Fruit fly (Drosophila melanogaster) whole organism, embryonic: ENCODE measurements around the gene Phae1.

ENCODE experiments used
- Atf-2 ChIP-seq: fragments of 200-800 bp; sonication (Bioruptor generic); optimal IDR thresholded peaks from 2 replicates; lab custom pipeline; 2016; ENCODE audit warnings: missing biosample characterization, missing genetic modification characterization
- CG12219 ChIP-seq: fragments of 200-800 bp; sonication (Bioruptor generic); optimal IDR thresholded peaks from 3 replicates; lab custom pipeline; 2018; ENCODE audit warnings: missing biosample characterization, mild to moderate bottlenecking, missing genetic modification characterization
- CG13287 ChIP-seq: fragments of 200-800 bp; sonication (Bioruptor generic); IDR thresholded peaks from 2 replicates; pipeline ENCODE4 v1.3.6; 2022; ENCODE audit warnings: missing biosample characterization, missing genetic modification characterization; ENCODE audit not compliant: partially characterized antibody
- CG13296 ChIP-seq: fragments of 200-800 bp; sonication (Bioruptor generic); optimal IDR thresholded peaks from 3 replicates; lab custom pipeline; 2018; ENCODE audit warnings: missing biosample characterization, mild to moderate bottlenecking, missing genetic modification characterization
- CG14710 ChIP-seq: fragments of 200-800 bp; sonication (Bioruptor generic); optimal IDR thresholded peaks from 3 replicates; lab custom pipeline; 2019; ENCODE audit warnings: missing biosample characterization, mild to moderate bottlenecking, missing genetic modification characterization, moderate library complexity
- CG15011 ChIP-seq: fragments of 200-800 bp; sonication (Bioruptor generic); optimal IDR thresholded peaks from 3 replicates; lab custom pipeline; 2018; ENCODE audit warnings: missing biosample characterization, mild to moderate bottlenecking, missing genetic modification characterization
- CG15073 ChIP-seq: fragments of 200-800 bp; sonication (Bioruptor generic); optimal IDR thresholded peaks from 2 replicates; lab custom pipeline; 2016; ENCODE audit warnings: missing biosample characterization, missing genetic modification characterization
- CG1792 ChIP-seq: fragments of 200-800 bp; sonication (Bioruptor generic); optimal IDR thresholded peaks from 2 replicates; lab custom pipeline; 2016; ENCODE audit warnings: missing biosample characterization, missing genetic modification characterization
- CG2116 ChIP-seq: fragments of 200-800 bp; sonication (Bioruptor generic); optimal IDR thresholded peaks from 3 replicates; lab custom pipeline; 2018; ENCODE audit warnings: missing biosample characterization, mild to moderate bottlenecking, missing genetic modification characterization
- CG32767 ChIP-seq: fragments of 200-800 bp; sonication (Bioruptor generic); IDR thresholded peaks from 2 replicates; pipeline ENCODE4 v1.3.6; 2022; ENCODE audit warnings: missing biosample characterization, missing genetic modification characterization
- CG32772 ChIP-seq: fragments of 200-800 bp; sonication (Bioruptor generic); IDR thresholded peaks from 2 replicates; pipeline ENCODE4 v1.3.6; 2022; ENCODE audit warnings: missing biosample characterization, missing genetic modification characterization
- CG4617 ChIP-seq: fragments of 200-800 bp; sonication (Bioruptor generic); optimal IDR thresholded peaks from 3 replicates; lab custom pipeline; 2016; ENCODE audit warnings: missing biosample characterization, missing genetic modification characterization, borderline replicate concordance
- CG5245 ChIP-seq: fragments of 200-800 bp; sonication (Bioruptor generic); optimal IDR thresholded peaks from 3 replicates; lab custom pipeline; 2016; ENCODE audit warnings: missing biosample characterization, missing genetic modification characterization
- CG6175 ChIP-seq: fragments of 200-800 bp; sonication (Bioruptor generic); IDR thresholded peaks from 3 replicates; pipeline ENCODE4 v1.3.6; 2022; ENCODE audit warnings: missing biosample characterization, missing genetic modification characterization
- CG6813 ChIP-seq: fragments of 200-800 bp; sonication (Bioruptor generic); optimal IDR thresholded peaks from 2 replicates; lab custom pipeline; 2017; ENCODE audit warnings: missing biosample characterization, missing genetic modification characterization, mild to moderate bottlenecking, moderate library complexity, missing genetic modification reagents
- CG7963 ChIP-seq: fragments of 200-800 bp; sonication (Bioruptor generic); IDR thresholded peaks from 3 replicates; pipeline ENCODE4 v1.3.6; 2022; ENCODE audit warnings: missing biosample characterization, missing genetic modification characterization; ENCODE audit not compliant: partially characterized antibody
- CG9932 ChIP-seq: fragments of 200-800 bp; sonication (Bioruptor generic); IDR thresholded peaks from 2 replicates; pipeline ENCODE4 v1.3.6; 2022; ENCODE audit warnings: missing biosample characterization, missing genetic modification characterization
- D19A ChIP-seq: fragments of 200-800 bp; optimal IDR thresholded peaks from 3 replicates; lab custom pipeline; 2019; ENCODE audit warnings: missing biosample characterization, mild to moderate bottlenecking, missing genetic modification characterization, moderate library complexity
- Doc2 ChIP-seq: fragments of 200-800 bp; sonication (Bioruptor generic); IDR thresholded peaks from 2 replicates; pipeline ENCODE4 v1.3.6; 2022; ENCODE audit warnings: missing biosample characterization, missing genetic modification characterization
- H2.0 ChIP-seq: fragments of 200-800 bp; sonication (Bioruptor generic); IDR thresholded peaks from 2 replicates; pipeline ENCODE4 v1.3.6; 2022; ENCODE audit warnings: missing biosample characterization, missing genetic modification characterization
- HHEX ChIP-seq: fragments of 200-800 bp; sonication (Bioruptor generic); optimal IDR thresholded peaks from 3 replicates; lab custom pipeline; 2017; ENCODE audit warnings: missing biosample characterization, mild to moderate bottlenecking, missing genetic modification characterization, missing genetic modification reagents
- Hand ChIP-seq: fragments of 200-800 bp; sonication (Bioruptor generic); optimal IDR thresholded peaks from 2 replicates; lab custom pipeline; 2017; ENCODE audit warnings: mild to moderate bottlenecking, missing biosample characterization, missing genetic modification reagents, missing genetic modification characterization
- Hmx ChIP-seq: fragments of 200-800 bp; sonication (Bioruptor generic); optimal IDR thresholded peaks from 2 replicates; lab custom pipeline; 2016; ENCODE audit warnings: missing biosample characterization, missing genetic modification characterization
- NK7.1 ChIP-seq: fragments of 200-800 bp; sonication (Bioruptor generic); optimal IDR thresholded peaks from 3 replicates; lab custom pipeline; 2016; ENCODE audit warnings: missing biosample characterization, missing genetic modification characterization
- Oli ChIP-seq: fragments of 200-800 bp; sonication (Bioruptor generic); optimal IDR thresholded peaks from 2 replicates; lab custom pipeline; 2018; ENCODE audit warnings: missing biosample characterization, mild to moderate bottlenecking, missing genetic modification characterization, moderate library complexity
- Optix ChIP-seq: fragments of 200-800 bp; sonication (Bioruptor generic); IDR thresholded peaks from 3 replicates; pipeline ENCODE4 v1.3.6; 2022; ENCODE audit warnings: missing biosample characterization, missing genetic modification characterization
- Rx ChIP-seq: fragments of 200-800 bp; sonication (Bioruptor generic); IDR thresholded peaks from 2 replicates; pipeline ENCODE4 v1.3.6; 2022; ENCODE audit warnings: missing biosample characterization, missing genetic modification characterization
- Scr ChIP-seq: fragments of 200-800 bp; sonication (Bioruptor generic); IDR thresholded peaks from 2 replicates; pipeline ENCODE4 v1.3.6; 2022; ENCODE audit warnings: missing biosample characterization, missing genetic modification characterization; ENCODE audit not compliant: partially characterized antibody
- Taf1 ChIP-seq: fragments of 200-800 bp; sonication (Bioruptor generic); IDR thresholded peaks from 2 replicates; pipeline ENCODE4 v1.3.6; 2022; ENCODE audit warnings: missing biosample characterization, missing genetic modification characterization
- abd-A ChIP-seq: fragments of 200-800 bp; sonication (Bioruptor generic); optimal IDR thresholded peaks from 3 replicates; lab custom pipeline; 2019; ENCODE audit warnings: missing biosample characterization, mild to moderate bottlenecking, missing genetic modification characterization, moderate library complexity
- ash1 ChIP-seq: fragments of 200-800 bp; sonication (Bioruptor generic); optimal IDR thresholded peaks from 2 replicates; lab custom pipeline; 2018; ENCODE audit warnings: missing biosample characterization, mild to moderate bottlenecking, missing genetic modification characterization
- bbx ChIP-seq: fragments of 200-800 bp; sonication (Bioruptor generic); IDR thresholded peaks from 2 replicates; pipeline ENCODE4 v1.3.6; 2022; ENCODE audit warnings: missing biosample characterization, missing genetic modification characterization; ENCODE audit not compliant: partially characterized antibody
- ci ChIP-seq: fragments of 200-800 bp; sonication (Bioruptor generic); IDR thresholded peaks from 3 replicates; pipeline ENCODE4 v1.3.6; 2022; ENCODE audit warnings: missing biosample characterization, missing genetic modification characterization
- crol ChIP-seq: fragments of 200-800 bp; sonication (Bioruptor generic); IDR thresholded peaks from 2 replicates; pipeline ENCODE4 v1.3.6; 2022; ENCODE audit warnings: missing biosample characterization, missing genetic modification characterization
- gce ChIP-seq: fragments of 200-800 bp; sonication (Bioruptor generic); IDR thresholded peaks from 3 replicates; pipeline ENCODE4 v1.3.6; 2022; ENCODE audit warnings: missing biosample characterization, missing genetic modification characterization
- gfzf ChIP-seq: fragments of 200-800 bp; sonication (Bioruptor generic); optimal IDR thresholded peaks from 2 replicates; lab custom pipeline; 2016; ENCODE audit warnings: missing biosample characterization, mild to moderate bottlenecking, missing genetic modification characterization, moderate library complexity
- grn ChIP-seq: fragments of 200-800 bp; sonication (Bioruptor generic); optimal IDR thresholded peaks from 3 replicates; lab custom pipeline; 2017; ENCODE audit warnings: missing biosample characterization, missing genetic modification characterization
- insv ChIP-seq, 2 experiments: fragments of 200-800 bp; sonication (Bioruptor generic); optimal IDR thresholded peaks; 3 replicates each; lab custom pipeline; 2016 to 2018; ENCODE audit warnings: missing biosample characterization in 2 of 2, missing genetic modification characterization in 2 of 2
- ken ChIP-seq: fragments of 200-800 bp; sonication (Bioruptor generic); IDR thresholded peaks from 3 replicates; pipeline ENCODE4 v1.3.6; 2022; ENCODE audit warnings: missing biosample characterization, missing genetic modification characterization
- lab ChIP-seq: fragments of 200-800 bp; sonication (Bioruptor generic); optimal IDR thresholded peaks from 3 replicates; lab custom pipeline; 2017; ENCODE audit warnings: missing biosample characterization, missing genetic modification characterization, mild to moderate bottlenecking, moderate library complexity, missing genetic modification reagents
- pan ChIP-seq, 4 experiments: fragments of >200 bp in 3 of 4; fragments of 200-800 bp in 1 of 4; sonication (Bioruptor generic) in 1 of 4; optimal IDR thresholded peaks in 3 of 4; IDR thresholded peaks in 1 of 4; 2 replicates each; pipeline versions ENCODE4 v1.3.6 to Lab custom; 2017 to 2022; ENCODE audit warnings: missing biosample characterization in 2 of 4, missing genetic modification characterization in 2 of 4, mixed read lengths in 1 of 4
- pb ChIP-seq: fragments of 200-800 bp; sonication (Bioruptor generic); optimal IDR thresholded peaks from 3 replicates; lab custom pipeline; 2016; ENCODE audit warnings: missing biosample characterization, missing genetic modification characterization
- pum ChIP-seq: fragments of 200-800 bp; sonication (Bioruptor generic); optimal IDR thresholded peaks from 2 replicates; lab custom pipeline; 2016; ENCODE audit warnings: missing biosample characterization, missing genetic modification characterization
- unc-4 ChIP-seq: fragments of 200-800 bp; sonication (Bioruptor generic); IDR thresholded peaks from 2 replicates; pipeline ENCODE4 v1.3.6; 2022; ENCODE audit warnings: missing biosample characterization, missing genetic modification characterization; ENCODE audit not compliant: partially characterized antibody
- vvl ChIP-seq: fragments of 200-800 bp; sonication (Bioruptor generic); IDR thresholded peaks from 2 replicates; pipeline ENCODE4 v1.3.6; 2022; ENCODE audit warnings: missing biosample characterization, missing genetic modification characterization
- zen2 ChIP-seq: fragments of 200-800 bp; sonication (Bioruptor generic); IDR thresholded peaks from 3 replicates; pipeline ENCODE4 v1.3.6; 2022; ENCODE audit warnings: missing biosample characterization, missing genetic modification characterization; ENCODE audit not compliant: partially characterized antibody

Gene Phae1

DNA sequence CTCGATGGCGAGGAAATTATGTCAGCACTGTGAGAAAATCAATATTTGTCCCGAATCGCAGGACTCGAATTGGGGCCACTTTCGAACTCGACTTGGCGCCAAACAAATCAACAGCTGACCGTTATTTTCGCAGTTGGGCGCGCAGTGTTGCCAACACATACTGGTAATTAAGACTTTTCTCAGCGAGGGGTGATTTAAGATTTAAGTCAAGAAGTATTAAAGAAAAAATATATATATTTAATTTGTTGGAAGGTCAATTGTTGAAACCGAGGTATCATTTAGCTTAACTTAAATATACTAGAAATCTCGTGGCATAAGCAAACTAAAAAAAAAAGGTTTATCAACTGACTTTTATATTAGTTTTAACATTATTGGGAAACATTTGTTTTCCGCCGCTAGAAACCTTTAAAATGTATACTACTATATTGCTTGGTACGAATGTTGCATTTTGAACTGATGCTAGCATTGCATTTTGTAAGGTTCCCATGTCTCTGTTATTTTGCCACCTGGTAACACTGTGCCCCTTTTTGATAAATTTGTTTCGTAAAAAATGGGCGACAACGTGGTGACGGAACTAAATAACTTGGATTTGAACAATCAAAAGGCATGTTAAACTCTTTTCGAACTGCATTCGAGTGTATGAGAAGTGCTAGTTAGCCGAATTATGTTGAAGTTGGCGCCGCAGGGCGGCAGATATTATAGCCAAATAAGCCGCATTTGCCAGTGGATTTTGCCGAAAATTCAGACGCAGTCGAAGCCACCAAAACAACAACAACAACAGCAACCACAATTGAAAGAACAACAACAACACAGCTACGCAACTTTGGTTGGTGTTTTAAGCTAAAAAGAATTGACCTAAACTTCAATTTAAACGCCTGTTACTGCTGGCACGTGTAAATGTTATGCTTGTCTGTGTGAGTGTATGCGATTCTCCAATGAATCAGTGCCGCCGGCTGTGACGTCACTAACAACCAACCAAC, 5.7 kb upstream of the Phae1 start, which contains the start of the genes Patsas and ThrRS (continued):
- TF ChIP-seq D19A (tag; lab: Kevin White, UChicago) (peak; percentile 70), CG14710 (tag; lab: Kevin White, UChicago) (peak; percentile 92), Oli (tag; lab: Kevin White, UChicago) (peak; percentile 87), CG2116 (peak; percentile 90), CG1792 (peak; percentile 53), insv (GFP tag; optimal IDR thresholded peaks at IDR 0.05; lab: Kevin White, UChicago) (peak in 1 of 2 experiments; percentile 30), pan (optimal IDR thresholded peaks at IDR 0.05; lab: Kevin White, UChicago) (no peak), pan (GFP tag; optimal IDR thresholded peaks at IDR 0.05 in 1 of 2, IDR thresholded peaks at IDR 0.05 in 1 of 2) (peak in 1 of 2 experiments; percentile 90), Scr (GFP tag; lab: Robert Waterston, UW) (no peak), Hand (GFP tag; lab: Kevin White, UChicago) (peak; percentile 71), ci (GFP tag; lab: Robert Waterston, UW) (peak; percentile 78), abd-A (tag; lab: Kevin White, UChicago) (no peak), ash1 (GFP tag; lab: Kevin White, UChicago) (no peak), CG5245 (GFP tag; lab: Kevin White, UChicago) (peak; percentile 76), H2.0 (GFP tag; lab: Robert Waterston, UW) (peak; percentile 78), CG15073 (GFP tag; lab: Kevin White, UChicago) (peak; percentile 15), CG32767 (GFP tag; lab: Robert Waterston, UW) (peak; percentile 72; the same call in 1 of the 2 replicates), vvl (GFP tag; lab: Robert Waterston, UW) (peak; percentile 87), zen2 (GFP tag; lab: Robert Waterston, UW) (no peak), CG6175 (GFP tag; lab: Robert Waterston, UW) (no peak; the same call in 2 of the 3 replicates), CG15011 (GFP tag; lab: Kevin White, UChicago) (no peak), lab (GFP tag; lab: Kevin White, UChicago) (peak; percentile 90), CG6813 (GFP tag; lab: Kevin White, UChicago) (peak; percentile 62), Hmx (GFP tag; lab: Kevin White, UChicago) (peak; percentile 41), gfzf (GFP tag; lab: Kevin White, UChicago) (peak; percentile 79), Rx (GFP tag; lab: Robert Waterston, UW) (peak; percentile 67), ken (GFP tag; lab: Robert Waterston, UW) (peak; percentile 80; the same call in 2 of the 3 replicates), bbx (GFP tag; lab: Robert Waterston, UW) (no peak), Doc2 (0 out of 2 replicates have a peak, but pooled peaks have one; percentile 16), unc-4 (no peak), Optix (GFP tag; lab: Robert Waterston, UW) (peak; percentile 53; the same call in 1 of the 3 replicates), crol (no peak), CG32772 (GFP tag; lab: Robert Waterston, UW) (peak; percentile 83), NK7.1 (peak; percentile 48), Taf1 (peak; percentile 57; the same call in 1 of the 2 replicates), pb (GFP tag; lab: Kevin White, UChicago) (peak; percentile 47), CG4617 (peak; percentile 73), HHEX (GFP tag; lab: Kevin White, UChicago) (peak; percentile 81), gce (GFP tag; lab: Robert Waterston, UW) (peak; percentile 54; the same call in 2 of the 3 replicates), CG13287 (GFP tag; lab: Robert Waterston, UW) (no peak; the same call in 1 of the 2 replicates), pum (GFP tag; lab: Kevin White, UChicago) (peak; percentile 67), CG13296 (peak; percentile 78), CG12219 (GFP tag; lab: Kevin White, UChicago) (peak; percentile 26), Atf-2 (GFP tag; lab: Kevin White, UChicago) (no peak), grn (GFP tag; lab: Kevin White, UChicago) (no peak), CG9932 (GFP tag; lab: Robert Waterston, UW) (peak; percentile 89), CG7963 (GFP tag; lab: Robert Waterston, UW) (no peak)
